Worm (Caenorhabditis elegans) whole organism, L4 larva: Measurements from ENCODE around the gene F10C1.23.

Experiments used
- F10B5.3 ChIP-seq: sonication (generic microtip); optimal IDR thresholded peaks from 2 replicates; lab custom pipeline; 2016; ENCODE audit warnings: mild to moderate bottlenecking, missing genetic modification characterization, missing compliant biosample characterization
- F26F4.8 ChIP-seq: fragments of 200-800 bp; sonication (Bioruptor generic); conservative IDR thresholded peaks from 2 replicates; pipeline ENCODE4 v1.3.6; 2022; ENCODE audit warnings: missing genetic modification characterization, missing compliant biosample characterization
- F44E2.7 ChIP-seq: fragments of 200-800 bp; sonication (Bioruptor generic); IDR thresholded peaks from 2 replicates; pipeline ENCODE4 v2.1.2; 2022; ENCODE audit warnings: missing genetic modification characterization, missing compliant biosample characterization
- T26A8.4 ChIP-seq: fragments of 200-800 bp; sonication (Bioruptor generic); IDR thresholded peaks from 2 replicates; pipeline ENCODE4 v1.3.6; 2022; ENCODE audit warnings: missing genetic modification characterization, missing compliant biosample characterization
- Y105C5A.15 ChIP-seq: fragments of 200-800 bp; sonication (Bioruptor generic); IDR thresholded peaks from 2 replicates; pipeline ENCODE4 v1.3.6; 2022; ENCODE audit warnings: missing genetic modification characterization, missing compliant biosample characterization
- ZK337.2 ChIP-seq: fragments of 200-800 bp; sonication (Bioruptor generic); IDR thresholded peaks from 2 replicates; pipeline ENCODE4 v1.3.6; 2022; ENCODE audit warnings: missing genetic modification reagents, missing genetic modification characterization, missing compliant biosample characterization
- ZK546.5 ChIP-seq, 2 experiments: sonication (generic microtip); optimal IDR thresholded peaks; 2 replicates each; lab custom pipeline; 2017; ENCODE audit warnings: missing biosample characterization in 2 of 2, missing genetic modification characterization in 2 of 2
- arid-1 ChIP-seq: fragments of 200-800 bp; sonication (Bioruptor generic); conservative IDR thresholded peaks from 2 replicates; pipeline ENCODE4 v1.3.6; 2022; ENCODE audit warnings: missing genetic modification reagents, missing genetic modification characterization, missing compliant biosample characterization
- ceh-44 ChIP-seq: fragments of 200-800 bp; sonication (Bioruptor generic); IDR thresholded peaks from 2 replicates; pipeline ENCODE4 v1.3.6; 2022; ENCODE audit warnings: missing genetic modification reagents, missing genetic modification characterization, missing compliant biosample characterization
- ceh-62 ChIP-seq: sonication (generic microtip); optimal IDR thresholded peaks from 2 replicates; lab custom pipeline; 2017; ENCODE audit warnings: missing biosample characterization, missing genetic modification characterization
- ceh-82 ChIP-seq: sonication (generic microtip); optimal IDR thresholded peaks from 2 replicates; lab custom pipeline; 2017; ENCODE audit warnings: missing biosample characterization, missing genetic modification characterization
- daf-16 ChIP-seq, 3 experiments: sonication (generic microtip); optimal IDR thresholded peaks; 2 replicates each; lab custom pipeline; 2016 to 2017; ENCODE audit warnings: missing genetic modification characterization in 3 of 3, missing genetic modification reagents in 3 of 3, mild to moderate bottlenecking in 2 of 3, missing compliant biosample characterization in 2 of 3, missing biosample characterization in 1 of 3, moderate library complexity in 1 of 3
- daf-8 ChIP-seq: fragments of 200-800 bp; sonication (Bioruptor generic); IDR thresholded peaks from 2 replicates; pipeline ENCODE4 v1.3.6; 2022; ENCODE audit warnings: missing genetic modification characterization, missing compliant biosample characterization
- dmd-6 ChIP-seq: fragments of 200-800 bp; sonication (Bioruptor generic); IDR thresholded peaks from 2 replicates; pipeline ENCODE4 v1.3.6; 2022; ENCODE audit warnings: missing genetic modification reagents, missing genetic modification characterization, missing compliant biosample characterization
- dpl-1 ChIP-seq: fragments of 150-350 bp; optimal IDR thresholded peaks from 2 replicates; lab custom pipeline; 2014; ENCODE audit warnings: missing biosample characterization, missing genetic modification reagents, missing genetic modification characterization
- duxl-1 ChIP-seq: sonication (generic microtip); optimal IDR thresholded peaks from 2 replicates; lab custom pipeline; 2016; ENCODE audit warnings: mild to moderate bottlenecking, missing genetic modification characterization, moderate library complexity, missing compliant biosample characterization; ENCODE audit not compliant: poor library complexity
- gei-8 ChIP-seq: fragments of 200-800 bp; sonication (Bioruptor generic); optimal IDR thresholded peaks from 2 replicates; lab custom pipeline; 2018; ENCODE audit warnings: mild to moderate bottlenecking, missing genetic modification characterization, missing compliant biosample characterization
- hmg-1.1 ChIP-seq: fragments of 200-800 bp; sonication (Bioruptor generic); IDR thresholded peaks from 2 replicates; pipeline ENCODE4 v1.3.6; 2022; ENCODE audit warnings: missing genetic modification reagents, missing genetic modification characterization, missing compliant biosample characterization
- lin-1 ChIP-seq: fragments of 200-800 bp; sonication (Bioruptor generic); IDR thresholded peaks from 2 replicates; pipeline ENCODE4 v1.3.6; 2022; ENCODE audit warnings: missing genetic modification reagents, missing genetic modification characterization, missing compliant biosample characterization
- lin-39 ChIP-seq: fragments of 150-350 bp; optimal IDR thresholded peaks from 2 replicates; lab custom pipeline; 2014; ENCODE audit warnings: missing biosample characterization, missing genetic modification reagents, missing genetic modification characterization
- lir-3 ChIP-seq: sonication (generic microtip); optimal IDR thresholded peaks from 2 replicates; lab custom pipeline; 2016; ENCODE audit warnings: mild to moderate bottlenecking, missing genetic modification characterization, missing compliant biosample characterization
- mdt-29 ChIP-seq: fragments of 200-800 bp; sonication (Bioruptor generic); IDR thresholded peaks from 2 replicates; pipeline ENCODE4 v1.3.6; 2022; ENCODE audit warnings: missing genetic modification reagents, missing genetic modification characterization, missing compliant biosample characterization
- mep-1 ChIP-seq: fragments of 150-350 bp; sonication (generic microtip); optimal IDR thresholded peaks from 3 replicates; lab custom pipeline; 2014; ENCODE audit warnings: missing biosample characterization, missing genetic modification characterization
- mes-2 ChIP-seq: sonication (generic microtip); optimal IDR thresholded peaks from 2 replicates; lab custom pipeline; 2016; ENCODE audit warnings: missing genotype, mild to moderate bottlenecking, missing genetic modification characterization, missing compliant biosample characterization; ENCODE audit not compliant: poor library complexity, severe bottlenecking
- nhr-28 ChIP-seq: fragments of 150-350 bp; optimal IDR thresholded peaks from 2 replicates; lab custom pipeline; 2014; ENCODE audit warnings: missing biosample characterization, missing genetic modification characterization
- php-3 ChIP-seq: fragments of 200-800 bp; sonication (Bioruptor generic); IDR thresholded peaks from 2 replicates; pipeline ENCODE4 v1.3.6; 2022; ENCODE audit warnings: missing genetic modification reagents, missing genetic modification characterization, missing compliant biosample characterization
- rbr-2 ChIP-seq: sonication (generic microtip); optimal IDR thresholded peaks from 2 replicates; lab custom pipeline; 2016; ENCODE audit warnings: missing genotype, missing genetic modification characterization, missing compliant biosample characterization
- skn-1 ChIP-seq: fragments of 150-350 bp; optimal IDR thresholded peaks from 2 replicates; lab custom pipeline; 2014; ENCODE audit warnings: missing biosample characterization, missing genetic modification characterization
- snpc-1.2 ChIP-seq: fragments of 200-800 bp; sonication (Bioruptor generic); IDR thresholded peaks from 2 replicates; pipeline ENCODE4 v1.3.6; 2022; ENCODE audit warnings: missing genetic modification reagents, missing genetic modification characterization, missing compliant biosample characterization
- spr-3 ChIP-seq: fragments of 200-800 bp; sonication (Bioruptor generic); optimal IDR thresholded peaks from 2 replicates; lab custom pipeline; 2018; ENCODE audit warnings: mild to moderate bottlenecking, missing genetic modification characterization, missing compliant biosample characterization
- tag-97 ChIP-seq: fragments of 200-800 bp; sonication (Bioruptor generic); IDR thresholded peaks from 2 replicates; pipeline ENCODE4 v1.3.6; 2022; ENCODE audit warnings: missing genetic modification characterization, missing compliant biosample characterization
- unc-130 ChIP-seq: sonication (generic microtip); optimal IDR thresholded peaks from 2 replicates; lab custom pipeline; 2016; ENCODE audit warnings: missing genetic modification reagents, missing genetic modification characterization, missing compliant biosample characterization
- unc-62 ChIP-seq, 3 experiments: fragments of 150-350 bp in 1 of 3; sonication (generic microtip); optimal IDR thresholded peaks in 2 of 3; peaks in 1 of 3; 1 replicate in 1 of 3; 2 replicates in 2 of 3; lab custom pipeline; 2014 to 2017; ENCODE audit warnings: missing biosample characterization in 3 of 3, missing genetic modification characterization in 3 of 3, missing genetic modification reagents in 3 of 3, missing genotype in 1 of 3
- zag-1 ChIP-seq: fragments of 150-350 bp; optimal IDR thresholded peaks from 2 replicates; lab custom pipeline; 2014; ENCODE audit warnings: missing biosample characterization, missing genetic modification characterization
- zip-11 ChIP-seq: fragments of 200-800 bp; sonication (Bioruptor generic); IDR thresholded peaks from 2 replicates; pipeline ENCODE4 v1.3.6; 2022; ENCODE audit warnings: missing genetic modification characterization, missing compliant biosample characterization

Gene F10C1.23

DNA sequence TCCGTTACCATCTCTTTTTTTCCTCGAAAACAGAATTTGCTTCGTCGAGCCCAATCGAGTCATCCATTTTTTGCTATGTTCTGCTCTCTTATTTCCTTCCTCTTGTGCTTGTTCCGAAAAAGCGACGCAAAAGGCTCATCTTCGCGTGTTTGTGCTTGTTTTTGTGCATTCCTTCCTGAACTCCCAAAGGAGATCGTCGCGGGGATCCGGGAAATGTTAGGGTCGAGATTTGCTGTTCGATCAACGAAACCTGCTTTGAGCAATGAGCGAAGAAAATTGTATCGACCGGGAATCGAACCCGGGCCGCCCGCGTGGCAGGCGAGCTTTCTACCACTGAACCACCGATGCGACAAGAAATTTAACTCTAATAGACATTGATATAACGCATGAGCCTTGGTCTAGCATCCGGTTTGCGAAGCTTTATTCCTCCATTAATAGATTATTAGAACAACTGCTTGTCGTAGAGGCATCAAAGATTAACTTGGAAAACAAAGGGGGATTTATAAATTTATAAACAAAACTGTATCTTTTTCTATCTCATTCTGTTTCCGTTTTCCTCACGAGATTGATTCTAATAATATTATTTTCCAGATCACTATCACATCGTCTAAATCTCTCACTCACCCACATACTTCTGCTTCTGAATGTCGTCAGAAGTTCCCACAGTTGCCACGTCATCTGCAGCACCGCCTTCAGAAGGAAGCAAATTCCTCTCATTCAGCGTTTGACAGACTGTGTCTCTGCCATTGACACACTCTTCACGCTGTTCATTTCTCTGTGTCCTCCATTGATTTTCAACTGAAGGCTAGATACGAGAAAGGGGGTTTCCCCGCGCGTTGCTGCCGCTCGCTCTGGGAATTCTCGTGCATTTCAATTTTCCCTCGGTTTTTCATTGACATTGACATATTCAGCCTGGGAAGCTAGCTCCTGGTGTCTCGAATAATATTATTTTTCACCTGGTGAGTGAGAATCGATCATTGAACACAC lies 24.4 kb downstream of the F10C1.23 start, which contains the start of gene K05F1.6 (continued):
- TF ChIP-seq F44E2.7 (GFP tag; lab: Robert Waterston, UW) (0 out of 2 replicates have a peak, but pooled peaks have one; percentile 56), spr-3 (peak; percentile 84), duxl-1 (tag; lab: Kevin White, UChicago) (peak; percentile 79), arid-1 (GFP tag; lab: Robert Waterston, UW) (peak; percentile 89), mdt-29 (peak; percentile 76), mep-1 (tag; lab: Kevin White, UChicago) (peak; percentile 65), zip-11 (GFP tag; lab: Robert Waterston, UW) (0 out of 2 replicates have a peak, but pooled peaks have one; percentile 37), dpl-1 (peak; percentile 12), lin-1 (GFP tag; lab: Robert Waterston, UW) (peak; percentile 82; the same call in 1 of the 2 replicates), ZK337.2 (peak; percentile 56; the same call in 1 of the 2 replicates), hmg-1.1 (GFP tag; lab: Robert Waterston, UW) (peak; percentile 66), lin-39 (no peak), tag-97 (0 out of 2 replicates have a peak, but pooled peaks have one; percentile 28), T26A8.4 (peak; percentile 80), F10B5.3 (tag; lab: Kevin White, UChicago) (no peak), daf-16 (GFP tag; optimal IDR thresholded peaks at IDR 0.05; lab: Kevin White, UChicago) (peak; percentile 75 to 88), daf-16 (tag; optimal IDR thresholded peaks at IDR 0.05; lab: Kevin White, UChicago) (peak; percentile 50), daf-8 (GFP tag; lab: Robert Waterston, UW) (no peak), F26F4.8 (GFP tag; lab: Robert Waterston, UW) (peak; percentile 54; the same call in 1 of the 2 replicates), nhr-28 (tag; lab: Kevin White, UChicago) (no peak), snpc-1.2 (GFP tag; lab: Robert Waterston, UW) (peak; percentile 85), unc-130 (peak; percentile 78), unc-62 (GFP tag; optimal IDR thresholded peaks at IDR 0.05 in 1 of 2; lab: Kevin White, UChicago) (peak in 1 of 2 experiments; percentile 92), unc-62 (tag; optimal IDR thresholded peaks at IDR 0.05; lab: Kevin White, UChicago) (no peak), Y105C5A.15 (GFP tag; lab: Robert Waterston, UW) (0 out of 2 replicates have a peak, but pooled peaks have one; percentile 38), ceh-44 (GFP tag; lab: Robert Waterston, UW) (peak; percentile 100), ceh-62 (tag; lab: Kevin White, UChicago) (no peak), lir-3 (peak; percentile 80), ZK546.5 (tag; optimal IDR thresholded peaks at IDR 0.05; lab: Kevin White, UChicago) (no peak), php-3 (GFP tag; lab: Robert Waterston, UW) (peak; percentile 65), rbr-2 (tag; lab: Kevin White, UChicago) (peak; percentile 78), skn-1 (tag; lab: Kevin White, UChicago) (no peak), gei-8 (peak; percentile 91), dmd-6 (peak; percentile 60), ceh-82 (tag; lab: Kevin White, UChicago) (no peak), mes-2 (tag; lab: Kevin White, UChicago) (peak; percentile 79)

DNA sequence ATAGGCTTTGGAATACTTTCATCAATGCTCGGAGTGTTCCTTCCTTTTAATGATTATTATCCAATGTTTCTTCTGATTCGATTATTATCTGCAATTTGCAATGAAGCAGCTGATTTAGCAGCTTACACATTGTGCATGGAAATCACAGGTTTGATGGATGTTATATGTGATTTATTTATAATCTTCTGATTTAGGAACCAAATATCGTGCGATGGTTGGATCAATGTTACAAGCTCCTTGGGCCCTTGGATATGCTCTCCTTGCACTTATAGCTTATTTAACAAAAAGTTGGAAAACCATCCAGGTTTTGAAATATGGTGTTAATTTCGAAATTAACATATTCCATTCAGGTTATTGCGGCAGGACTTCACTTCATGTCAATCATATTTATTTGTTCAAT lies 27.7 kb downstream of the F10C1.23 start:
- TF ChIP-seq zag-1 (tag; lab: Kevin White, UChicago) (no peak), unc-62 (GFP tag; optimal IDR thresholded peaks at IDR 0.05 in 1 of 2; lab: Kevin White, UChicago) (peak in 1 of 2 experiments; percentile 92), unc-62 (tag; optimal IDR thresholded peaks at IDR 0.05; lab: Kevin White, UChicago) (no peak)
- TF ChIP-seq, all 104 proteins: peak for 1
